Worm (Caenorhabditis elegans) whole organism, young adult: Measurements from ENCODE around the gene D1053.4.

Source experiments
- B0019.2 ChIP-seq: fragments of 200-800 bp; sonication (Bioruptor generic); conservative IDR thresholded peaks from 2 replicates; pipeline ENCODE4 v1.3.6; 2022; ENCODE audit warnings: missing genetic modification reagents, missing genetic modification characterization, missing compliant biosample characterization
- F57A8.1 ChIP-seq: fragments of 200-800 bp; sonication (Bioruptor generic); optimal IDR thresholded peaks from 2 replicates; lab custom pipeline; 2018; ENCODE audit warnings: mild to moderate bottlenecking, missing genetic modification characterization, moderate library complexity, missing compliant biosample characterization
- ama-1 ChIP-seq, 3 experiments: fragments of 150-350 bp in 1 of 3; sonication (generic microtip) in 2 of 3; optimal IDR thresholded peaks; 2 replicates each; lab custom pipeline; 2014 to 2018; ENCODE audit warnings: missing biosample characterization in 2 of 3, missing genetic modification characterization in 2 of 3, missing genetic modification reagents in 2 of 3
- atf-7 ChIP-seq: sonication (generic microtip); optimal IDR thresholded peaks from 2 replicates; lab custom pipeline; 2017; ENCODE audit warnings: mild to moderate bottlenecking, missing genetic modification characterization, missing compliant biosample characterization
- cebp-2 ChIP-seq: fragments of 200-800 bp; sonication (Bioruptor generic); IDR thresholded peaks from 2 replicates; pipeline ENCODE4 v1.3.6; 2022; ENCODE audit warnings: missing genetic modification characterization, missing compliant biosample characterization
- ceh-27 ChIP-seq: fragments of 200-800 bp; sonication (Bioruptor generic); optimal IDR thresholded peaks from 2 replicates; lab custom pipeline; 2018; ENCODE audit warnings: mild to moderate bottlenecking, missing genetic modification characterization, moderate library complexity, missing compliant biosample characterization
- egl-18 ChIP-seq: fragments of 200-800 bp; sonication (Bioruptor generic); IDR thresholded peaks from 2 replicates; pipeline ENCODE4 v1.3.6; 2022; ENCODE audit warnings: missing genetic modification reagents, missing genetic modification characterization, missing compliant biosample characterization
- him-1 ChIP-seq: sonication (generic microtip); optimal IDR thresholded peaks from 2 replicates; lab custom pipeline; 2016; ENCODE audit warnings: missing genotype, missing genetic modification reagents, missing genetic modification characterization, missing compliant biosample characterization
- snpc-1.3 ChIP-seq: sonication (generic microtip); optimal IDR thresholded peaks from 2 replicates; lab custom pipeline; 2017; ENCODE audit warnings: missing genetic modification characterization, mild to moderate bottlenecking, missing compliant biosample characterization, antibody characterized with exemption, moderate library complexity, missing genotype, missing genetic modification reagents; ENCODE audit not compliant: insufficient read depth
- zfh-2 ChIP-seq: fragments of 200-800 bp; sonication (Bioruptor generic); conservative IDR thresholded peaks from 2 replicates; pipeline ENCODE4 v1.3.6; 2022; ENCODE audit warnings: missing genetic modification reagents, missing genetic modification characterization, missing compliant biosample characterization

DNA sequence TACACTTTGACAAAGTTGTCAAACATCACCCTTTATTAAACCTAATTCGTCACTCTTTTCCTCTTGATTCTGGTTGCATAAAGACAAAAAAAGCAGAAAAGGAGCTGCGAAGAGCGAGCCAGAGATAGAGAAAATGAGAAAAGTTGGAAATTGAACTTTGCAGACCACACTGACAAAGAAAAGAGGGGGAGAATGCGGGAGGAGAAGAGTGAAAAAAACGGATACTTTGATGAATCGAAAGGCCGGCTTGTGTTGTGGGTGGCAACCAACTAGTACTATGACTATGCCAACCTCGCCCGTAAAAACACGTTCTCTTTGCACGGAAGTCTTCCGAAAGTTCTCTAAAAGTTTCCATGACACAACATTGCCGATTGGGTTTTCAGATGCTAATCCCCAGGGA lies 2.0 kb upstream of the D1053.4 start:
- TF ChIP-seq zfh-2 (GFP tag; lab: Robert Waterston, UW) (no peak), snpc-1.3 (tag; lab: Kevin White, UChicago) (no peak), egl-18 (GFP tag; lab: Robert Waterston, UW) (no peak), B0019.2 (GFP tag; lab: Robert Waterston, UW) (no peak), F57A8.1 (no peak), him-1 (tag; lab: Kevin White, UChicago) (no peak), atf-7 (no peak), ama-1 (optimal IDR thresholded peaks at IDR 0.05; lab: Kevin White, UChicago) (no peak), ama-1 (GFP tag; optimal IDR thresholded peaks at IDR 0.05; lab: Kevin White, UChicago) (no peak), ceh-27 (GFP tag; lab: Kevin White, UChicago) (no peak), cebp-2 (no peak)
